Worm (Caenorhabditis elegans) whole organism, L1 larva: ENCODE measurements around the gene his-38.

Experiments used
- C16A3.4 ChIP-seq: fragments of 150-350 bp; optimal IDR thresholded peaks from 2 replicates; lab custom pipeline; 2014; ENCODE audit warnings: missing biosample characterization, missing genetic modification characterization
- C34B4.2 ChIP-seq: sonication (generic microtip); optimal IDR thresholded peaks from 2 replicates; lab custom pipeline; 2017; ENCODE audit warnings: mild to moderate bottlenecking, missing genetic modification characterization, missing compliant biosample characterization
- F16B12.6 ChIP-seq: fragments of 150-350 bp; optimal IDR thresholded peaks from 2 replicates; lab custom pipeline; 2014; ENCODE audit warnings: missing biosample characterization, missing genetic modification characterization
- ama-1 ChIP-seq: fragments of 150-350 bp; optimal IDR thresholded peaks from 2 replicates; lab custom pipeline; 2014
- blmp-1 ChIP-seq: fragments of 150-350 bp; optimal IDR thresholded peaks from 2 replicates; lab custom pipeline; 2014; ENCODE audit warnings: missing biosample characterization, missing genetic modification characterization
- ceh-8 ChIP-seq: fragments of 200-800 bp; sonication (Bioruptor generic); optimal IDR thresholded peaks from 2 replicates; lab custom pipeline; 2018; ENCODE audit warnings: mild to moderate bottlenecking, missing genetic modification characterization, moderate library complexity, missing compliant biosample characterization
- ceh-82 ChIP-seq, 3 experiments: fragments of 150-350 bp in 1 of 3; sonication (generic microtip) in 2 of 3; optimal IDR thresholded peaks; 2 replicates each; lab custom pipeline; 2014 to 2017; ENCODE audit warnings: missing biosample characterization in 3 of 3, missing genetic modification characterization in 3 of 3
- ceh-88 ChIP-seq: fragments of 200-800 bp; sonication (Bioruptor generic); IDR thresholded peaks from 2 replicates; pipeline ENCODE4 v1.3.6; 2022; ENCODE audit warnings: missing genetic modification characterization, missing compliant biosample characterization
- ces-1 ChIP-seq: fragments of 150-350 bp; optimal IDR thresholded peaks from 2 replicates; lab custom pipeline; 2014; ENCODE audit warnings: missing biosample characterization, missing genetic modification reagents, missing genetic modification characterization
- dpl-1 ChIP-seq, 3 experiments: fragments of 150-350 bp in 2 of 3; sonication (generic microtip) in 1 of 3; optimal IDR thresholded peaks; 2 replicates each; lab custom pipeline; 2014 to 2017; ENCODE audit warnings: missing biosample characterization in 3 of 3, missing genetic modification characterization in 3 of 3, missing genetic modification reagents in 3 of 3
- dsc-1 ChIP-seq: sonication (generic microtip); optimal IDR thresholded peaks from 2 replicates; lab custom pipeline; 2016; ENCODE audit warnings: mild to moderate bottlenecking, missing genetic modification characterization, missing compliant biosample characterization
- efl-1 ChIP-seq, 4 experiments: fragments of 150-350 bp; optimal IDR thresholded peaks in 3 of 4; peaks in 1 of 4; 1 replicate in 1 of 4; 2 replicates in 3 of 4; lab custom pipeline; 2014; ENCODE audit warnings: missing biosample characterization in 2 of 4, missing genetic modification characterization in 2 of 4, missing genetic modification reagents in 2 of 4
- efl-3 ChIP-seq: fragments of 200-800 bp; sonication (Bioruptor generic); optimal IDR thresholded peaks from 2 replicates; lab custom pipeline; 2018; ENCODE audit warnings: mild to moderate bottlenecking, missing genetic modification characterization, missing compliant biosample characterization
- egl-13 ChIP-seq: sonication (generic microtip); optimal IDR thresholded peaks from 2 replicates; lab custom pipeline; 2016; ENCODE audit warnings: missing genotype, missing genetic modification reagents, missing genetic modification characterization, missing compliant biosample characterization
- egl-27 ChIP-seq, 2 experiments: fragments of 150-350 bp in 1 of 2; sonication (generic microtip); optimal IDR thresholded peaks; 3 replicates each; lab custom pipeline; 2017 to 2018; ENCODE audit warnings: missing biosample characterization in 2 of 2, missing genetic modification characterization in 2 of 2, missing genetic modification reagents in 2 of 2
- elt-2 ChIP-seq: sonication (generic microtip); optimal IDR thresholded peaks from 2 replicates; lab custom pipeline; 2016; ENCODE audit warnings: missing genetic modification characterization, mild to moderate bottlenecking, inconsistent platforms, missing compliant biosample characterization, missing genetic modification reagents
- elt-3 ChIP-seq, 6 experiments: fragments of 150-350 bp in 1 of 6; sonication (generic microtip); optimal IDR thresholded peaks; 2 replicates each; lab custom pipeline; 2017 to 2018; ENCODE audit warnings: missing biosample characterization in 6 of 6, missing genetic modification characterization in 6 of 6, inconsistent platforms in 1 of 6
- ets-5 ChIP-seq: fragments of 200-800 bp; sonication (Bioruptor generic); IDR thresholded peaks from 2 replicates; pipeline ENCODE4 v1.3.6; 2022; ENCODE audit warnings: missing genetic modification characterization, missing compliant biosample characterization
- fkh-10 ChIP-seq: sonication (generic microtip); optimal IDR thresholded peaks from 2 replicates; lab custom pipeline; 2017; ENCODE audit warnings: missing biosample characterization, missing genetic modification reagents, missing genetic modification characterization
- fkh-4 ChIP-seq: sonication (generic microtip); optimal IDR thresholded peaks from 2 replicates; lab custom pipeline; 2016; ENCODE audit warnings: missing compliant biosample characterization, missing genetic modification characterization, borderline replicate concordance
- hlh-17 ChIP-seq: fragments of 200-800 bp; sonication (Bioruptor generic); optimal IDR thresholded peaks from 2 replicates; lab custom pipeline; 2018; ENCODE audit warnings: missing genetic modification characterization, mild to moderate bottlenecking, missing compliant biosample characterization, moderate library complexity, borderline replicate concordance
- hpl-2 ChIP-seq: fragments of 150-350 bp; optimal IDR thresholded peaks from 2 replicates; lab custom pipeline; 2014; ENCODE audit warnings: missing biosample characterization, missing genetic modification reagents, missing genetic modification characterization
- irx-1 ChIP-seq: sonication (generic microtip); optimal IDR thresholded peaks from 2 replicates; lab custom pipeline; 2016; ENCODE audit warnings: missing genetic modification characterization, missing compliant biosample characterization
- jun-1 ChIP-seq: fragments of 150-350 bp; optimal IDR thresholded peaks from 2 replicates; lab custom pipeline; 2014; ENCODE audit warnings: missing biosample characterization, missing genetic modification reagents, missing genetic modification characterization
- lin-13 ChIP-seq: fragments of 150-350 bp; optimal IDR thresholded peaks from 2 replicates; lab custom pipeline; 2014; ENCODE audit warnings: missing biosample characterization, missing genetic modification reagents, missing genetic modification characterization
- lin-14 ChIP-seq: fragments of 200-800 bp; sonication (Bioruptor generic); optimal IDR thresholded peaks from 2 replicates; lab custom pipeline; 2018; ENCODE audit warnings: mild to moderate bottlenecking, missing genetic modification characterization, moderate library complexity, missing compliant biosample characterization
- lin-35 ChIP-seq, 2 experiments: fragments of 150-350 bp; optimal IDR thresholded peaks; 2 replicates each; lab custom pipeline; 2014; ENCODE audit warnings: missing biosample characterization in 2 of 2, missing genetic modification characterization in 2 of 2, missing genetic modification reagents in 2 of 2
- lin-39 ChIP-seq: fragments of 150-350 bp; optimal IDR thresholded peaks from 2 replicates; lab custom pipeline; 2014; ENCODE audit warnings: missing biosample characterization, missing genetic modification reagents, missing genetic modification characterization
- mef-2 ChIP-seq: fragments of 150-350 bp; optimal IDR thresholded peaks from 2 replicates; lab custom pipeline; 2014; ENCODE audit warnings: missing biosample characterization, missing genetic modification characterization
- mep-1 ChIP-seq: fragments of 150-350 bp; optimal IDR thresholded peaks from 2 replicates; lab custom pipeline; 2014; ENCODE audit warnings: missing biosample characterization, missing genetic modification characterization
- nhr-12 ChIP-seq: sonication (generic microtip); optimal IDR thresholded peaks from 2 replicates; lab custom pipeline; 2017; ENCODE audit warnings: missing biosample characterization, missing genetic modification characterization
- nhr-19 ChIP-seq: fragments of 200-800 bp; sonication (Bioruptor generic); conservative IDR thresholded peaks from 2 replicates; pipeline ENCODE4 v1.3.6; 2022; ENCODE audit warnings: missing genetic modification characterization, missing compliant biosample characterization
- nhr-20 ChIP-seq: sonication (generic microtip); optimal IDR thresholded peaks from 2 replicates; lab custom pipeline; 2016; ENCODE audit warnings: mild to moderate bottlenecking, missing genetic modification characterization, missing compliant biosample characterization
- nhr-71 ChIP-seq: sonication (generic microtip); optimal IDR thresholded peaks from 2 replicates; lab custom pipeline; 2016; ENCODE audit warnings: mild to moderate bottlenecking, missing genetic modification characterization, moderate library complexity, missing compliant biosample characterization
- nhr-77 ChIP-seq: fragments of 150-350 bp; optimal IDR thresholded peaks from 2 replicates; lab custom pipeline; 2014; ENCODE audit warnings: missing biosample characterization, missing genetic modification characterization
- nhr-85 ChIP-seq: sonication (generic microtip); peaks from one replicate; lab custom pipeline; 2016; ENCODE audit warnings: missing genetic modification characterization, inconsistent platforms, missing compliant biosample characterization
- nhr-90 ChIP-seq: sonication (generic microtip); optimal IDR thresholded peaks from 2 replicates; lab custom pipeline; 2016; ENCODE audit warnings: mild to moderate bottlenecking, missing genetic modification characterization, missing compliant biosample characterization; ENCODE audit not compliant: poor library complexity
- skn-1 ChIP-seq: fragments of 150-350 bp; optimal IDR thresholded peaks from 2 replicates; lab custom pipeline; 2014; ENCODE audit warnings: missing biosample characterization, missing genetic modification characterization
- snu-23 ChIP-seq: sonication (generic microtip); optimal IDR thresholded peaks from 2 replicates; lab custom pipeline; 2016; ENCODE audit warnings: missing genetic modification characterization, missing compliant biosample characterization
- swsn-7 ChIP-seq: sonication (generic microtip); optimal IDR thresholded peaks from 2 replicates; lab custom pipeline; 2016; ENCODE audit warnings: missing genetic modification characterization, missing compliant biosample characterization
- tbx-2 ChIP-seq: sonication (generic microtip); optimal IDR thresholded peaks from 2 replicates; lab custom pipeline; 2016; ENCODE audit warnings: missing genetic modification characterization, missing compliant biosample characterization
- unc-130 ChIP-seq: fragments of 150-350 bp; optimal IDR thresholded peaks from 2 replicates; lab custom pipeline; 2017; ENCODE audit warnings: missing biosample characterization, missing genetic modification characterization, inconsistent platforms
- unc-30 ChIP-seq: sonication (generic microtip); optimal IDR thresholded peaks from 2 replicates; lab custom pipeline; 2017; ENCODE audit warnings: missing biosample characterization, missing genetic modification characterization
- unc-62 ChIP-seq: fragments of 150-350 bp; optimal IDR thresholded peaks from 2 replicates; lab custom pipeline; 2014; ENCODE audit warnings: missing biosample characterization, missing genetic modification reagents, missing genetic modification characterization
- unc-98 ChIP-seq: fragments of 200-800 bp; sonication (Bioruptor generic); IDR thresholded peaks from 2 replicates; pipeline ENCODE4 v1.3.6; 2022; ENCODE audit warnings: missing genetic modification characterization, missing compliant biosample characterization
- xbp-1 ChIP-seq: sonication (generic microtip); optimal IDR thresholded peaks from 2 replicates; lab custom pipeline; 2016; ENCODE audit warnings: missing genetic modification characterization, missing compliant biosample characterization

his-38 gene

ce11 chrX:7343747-7344146 lies 34.1 kb upstream of the his-38 start, which contains the start of gene C07D8.5:
C07D8.5 (plus strand) TSS chrX:7344047.
- no peak for TF ChIP-seq nhr-19
- no peak for TF ChIP-seq tbx-2 (tag; lab: Kevin White, UChicago)
- no peak for TF ChIP-seq fkh-4 (tag; lab: Kevin White, UChicago)
- TF ChIP-seq nhr-20 (tag; lab: Kevin White, UChicago) = no peak
- no peak for TF ChIP-seq nhr-12 (tag; lab: Kevin White, UChicago)
- TF ChIP-seq unc-30 (tag; lab: Kevin White, UChicago) = no peak

- TF ChIP-seq hpl-2 (GFP tag; lab: Kevin White, UChicago) = no peak
- TF ChIP-seq elt-2 (tag; lab: Kevin White, UChicago) = peak; percentile 21
- no peak for TF ChIP-seq C34B4.2 (tag; lab: Kevin White, UChicago)
Measured at ce11 chrX:7343218-7343617, 33.5 kb upstream of the his-38 start.

- TF ChIP-seq blmp-1 = peak; percentile 35
- TF ChIP-seq ceh-88 = no peak
- peak; percentile 45 for TF ChIP-seq nhr-90
- TF ChIP-seq skn-1 (tag; lab: Kevin White, UChicago) = peak; percentile 79
- TF ChIP-seq elt-3 (tag; optimal IDR thresholded peaks at IDR 0.05; lab: Kevin White, UChicago) = peak in 2 of 6 experiments; percentile 3 to 24
- peak; percentile 56 for TF ChIP-seq lin-14 (GFP tag; lab: Kevin White, UChicago)
- TF ChIP-seq efl-1 (optimal IDR thresholded peaks at IDR 0.05; lab: Kevin White, UChicago) = no peak
- TF ChIP-seq efl-1 (GFP tag; optimal IDR thresholded peaks at IDR 0.05 in 1 of 2; lab: Kevin White, UChicago) = peak in 1 of 2 experiments; percentile 45
- TF ChIP-seq unc-62 (GFP tag; lab: Kevin White, UChicago) = no peak
- TF ChIP-seq jun-1 (tag; lab: Kevin White, UChicago) = no peak
- peak; percentile 12 for TF ChIP-seq nhr-77
- TF ChIP-seq egl-13 (tag; lab: Kevin White, UChicago) = no peak
- TF ChIP-seq nhr-71 (tag; lab: Kevin White, UChicago) = peak; percentile 49
- TF ChIP-seq elt-2 (tag; lab: Kevin White, UChicago) = peak; percentile 91
- TF ChIP-seq snu-23 (GFP tag; lab: Kevin White, UChicago) = peak; percentile 8
- no peak for TF ChIP-seq irx-1 (tag; lab: Kevin White, UChicago)
- peak; percentile 65 for TF ChIP-seq nhr-85 (tag; lab: Kevin White, UChicago)
- no peak for TF ChIP-seq unc-30 (tag; lab: Kevin White, UChicago)
- no peak for TF ChIP-seq unc-130
- no peak for TF ChIP-seq ets-5 (GFP tag; lab: Robert Waterston, UW)
- TF ChIP-seq lin-35 (GFP tag; optimal IDR thresholded peaks at IDR 0.05; lab: Kevin White, UChicago) = peak in 1 of 2 experiments; percentile 40
- peak; percentile 48 for TF ChIP-seq nhr-20 (tag; lab: Kevin White, UChicago)
Measured at ce11 chrX:7340915-7341559, 31.4 kb upstream of the his-38 start, which contains the start of gene C07D8.6. C07D8.6 (plus strand) TSS chrX:7341509.

ce11 chrX:7340394-7340793 lies 30.7 kb upstream of the his-38 start:
- no peak for TF ChIP-seq ceh-8 (GFP tag; lab: Kevin White, UChicago)
- TF ChIP-seq lin-13 (GFP tag; lab: Kevin White, UChicago) = no peak
- no peak for TF ChIP-seq irx-1 (tag; lab: Kevin White, UChicago)
- TF ChIP-seq dsc-1 = no peak
- no peak for TF ChIP-seq unc-98
- TF ChIP-seq lin-39 (tag; lab: Kevin White, UChicago) = no peak
- no peak for TF ChIP-seq ceh-82 (tag; optimal IDR thresholded peaks at IDR 0.05; lab: Kevin White, UChicago)
- TF ChIP-seq ces-1 (GFP tag; lab: Kevin White, UChicago) = no peak
- TF ChIP-seq efl-3 (GFP tag; lab: Kevin White, UChicago) = no peak
- TF ChIP-seq fkh-10 = no peak
- peak; percentile 2 to 42 (median 28) for TF ChIP-seq dpl-1 (GFP tag; optimal IDR thresholded peaks at IDR 0.05; lab: Kevin White, UChicago)
- no peak for TF ChIP-seq fkh-4 (tag; lab: Kevin White, UChicago)
- no peak for TF ChIP-seq ama-1 (lab: Kevin White, UChicago)
- peak; percentile 24 for TF ChIP-seq swsn-7 (tag; lab: Kevin White, UChicago)
- TF ChIP-seq nhr-71 (tag; lab: Kevin White, UChicago) = no peak
- TF ChIP-seq C16A3.4 (tag; lab: Kevin White, UChicago) = no peak
- TF ChIP-seq mep-1 (tag; lab: Kevin White, UChicago) = peak; percentile 43
- TF ChIP-seq egl-27 (tag; optimal IDR thresholded peaks at IDR 0.05; lab: Kevin White, UChicago) = no peak
- TF ChIP-seq xbp-1 (tag; lab: Kevin White, UChicago) = peak; percentile 14
- no peak for TF ChIP-seq mef-2 (tag; lab: Kevin White, UChicago)
- TF ChIP-seq ets-5 (GFP tag; lab: Robert Waterston, UW) = no peak
- TF ChIP-seq hpl-2 (GFP tag; lab: Kevin White, UChicago) = no peak
- TF ChIP-seq hlh-17 = no peak
- peak; percentile 77 for TF ChIP-seq F16B12.6
